Fruit fly (Drosophila melanogaster): Measurements from ENCODE around the gene CG8745.
A peak's percentile ranks its signal among the peaks of the same experiment; 100 is the strongest.

DNA sequence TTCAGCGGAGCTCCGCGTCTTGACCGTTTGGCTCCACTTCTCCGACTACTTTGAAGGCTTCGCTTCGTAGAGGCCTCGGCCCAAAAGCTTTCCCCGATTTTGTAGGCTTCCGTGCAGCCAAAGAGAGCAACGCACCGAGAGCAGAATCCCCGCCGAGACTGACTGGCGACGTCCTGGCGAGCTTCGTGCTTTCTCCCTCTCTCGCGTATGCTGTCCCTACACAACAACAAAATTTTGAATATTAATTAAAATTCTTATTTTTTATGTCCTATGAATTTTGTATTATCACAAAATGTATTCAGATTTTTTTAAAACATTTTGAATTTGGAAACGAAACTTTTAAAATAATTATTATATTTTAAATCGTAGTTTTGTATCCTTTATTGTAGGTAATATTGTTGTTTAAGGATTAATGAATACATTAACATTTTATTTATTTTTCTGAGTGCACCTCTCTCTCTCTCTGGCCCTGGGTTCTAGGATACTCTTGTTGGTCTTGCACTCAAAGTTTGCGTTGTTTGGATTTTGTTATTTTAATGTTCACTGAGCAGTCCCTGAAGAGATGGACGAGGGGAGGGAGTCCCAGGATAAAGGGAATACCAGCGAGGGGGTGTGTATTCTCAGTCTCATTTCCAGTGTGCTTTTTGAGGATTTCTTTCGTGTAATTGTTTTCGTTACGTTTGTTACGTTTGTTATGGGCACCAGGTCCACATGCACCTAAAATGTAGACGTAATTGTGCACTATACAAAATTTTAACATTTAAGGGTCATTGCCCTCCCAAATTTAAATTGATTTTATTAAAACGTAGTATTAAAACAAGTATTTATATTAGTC lies 36.7 kb upstream of the CG8745 start, which contains the start of gene dysc:
- TF ChIP-seq CG16779 (tag; optimal IDR thresholded peaks at IDR 0.05): no peak
- TF ChIP-seq CG4318 (GFP tag; optimal IDR thresholded peaks at IDR 0.05): no peak
- TF ChIP-seq CG6854 (GFP tag; optimal IDR thresholded peaks at IDR 0.05): no peak
- TF ChIP-seq CG6808 (GFP tag; optimal IDR thresholded peaks at IDR 0.05): no peak
- no peak for TF ChIP-seq fd85E (GFP tag; optimal IDR thresholded peaks at IDR 0.05)
- no peak for TF ChIP-seq OdsH (GFP tag; optimal IDR thresholded peaks at IDR 0.05)
- no peak for TF ChIP-seq Gug (GFP tag; IDR thresholded peaks at IDR 0.05)
- TF ChIP-seq Sox102F (GFP tag; optimal IDR thresholded peaks at IDR 0.05): no peak
- peak; percentile 4 for TF ChIP-seq CG8632 (GFP tag; optimal IDR thresholded peaks at IDR 0.05)
- no peak for TF ChIP-seq svp (GFP tag)
- TF ChIP-seq CG1621 (tag; optimal IDR thresholded peaks at IDR 0.05): no peak
- no peak for TF ChIP-seq fd59A (GFP tag; optimal IDR thresholded peaks at IDR 0.05)
